Fruit fly (Drosophila melanogaster): ENCODE results near the gene CG8952.

- no peak for TF ChIP-seq CG8478 (optimal IDR thresholded peaks at IDR 0.05)
- TF ChIP-seq CTCF (optimal IDR thresholded peaks at IDR 0.05) = no peak
Measured at dm6 chrX:15746682-15747196, 19.5 kb downstream of the CG8952 start.
